Worm (Caenorhabditis elegans): ENCODE measurements around the gene F09E10.1.

DNA sequence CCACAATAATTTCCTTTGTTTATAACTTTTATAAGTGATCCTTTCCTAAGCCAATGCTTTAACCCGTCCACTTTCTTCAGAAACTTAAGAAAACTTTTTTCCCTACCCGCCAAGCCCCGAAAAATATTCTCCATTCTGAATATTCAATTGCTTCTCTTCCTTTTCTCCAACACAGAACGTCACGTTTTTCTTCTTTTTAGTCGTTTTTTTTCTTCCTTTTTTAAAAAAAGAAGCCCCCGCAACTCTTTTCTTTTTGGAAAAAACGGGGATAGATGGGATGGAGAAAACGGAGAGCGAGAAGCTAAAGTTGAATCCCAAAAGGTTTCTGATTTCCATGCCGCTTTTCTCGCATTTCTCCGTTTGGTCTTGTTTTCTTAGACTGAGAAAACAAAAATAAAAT lies 24.0 kb upstream of the F09E10.1 start:
- TF ChIP-seq pha-4 (tag; optimal IDR thresholded peaks at IDR 0.05) (no peak), nfya-1 (tag; optimal IDR thresholded peaks at IDR 0.05; ENCODE audit: insufficient read depth) (peak; percentile 14), nhr-28 (tag; optimal IDR thresholded peaks at IDR 0.05) (no peak), pqm-1 (tag; optimal IDR thresholded peaks at IDR 0.05) (no peak), nhr-77 (tag; optimal IDR thresholded peaks at IDR 0.05) (no peak), ceh-82 (tag; optimal IDR thresholded peaks at IDR 0.05) (no peak), nhr-12 (tag; optimal IDR thresholded peaks at IDR 0.05) (no peak), ztf-4 (tag; optimal IDR thresholded peaks at IDR 0.05) (no peak), nhr-237 (tag; optimal IDR thresholded peaks at IDR 0.05) (no peak)

All from whole organism, L3 larva.